Worm (Caenorhabditis elegans) whole organism, young adult: ENCODE results near the gene B0554.2.

Experiments
- atf-7 ChIP-seq: sonication (generic microtip); optimal IDR thresholded peaks from 2 replicates; lab custom pipeline; 2017; ENCODE audit warnings: mild to moderate bottlenecking, missing genetic modification characterization, missing compliant biosample characterization
- nfya-1 ChIP-seq: sonication (generic microtip); optimal IDR thresholded peaks from 2 replicates; lab custom pipeline; 2017; ENCODE audit warnings: antibody characterized with exemption, missing compliant biosample characterization, missing genetic modification characterization, borderline replicate concordance; ENCODE audit not compliant: insufficient read depth
- repo-1 ChIP-seq: sonication (generic microtip); optimal IDR thresholded peaks from 2 replicates; lab custom pipeline; 2017; ENCODE audit warnings: mild to moderate bottlenecking, missing genetic modification characterization, missing compliant biosample characterization
- snpc-1.1 ChIP-seq: sonication (generic microtip); optimal IDR thresholded peaks from 2 replicates; lab custom pipeline; 2017; ENCODE audit warnings: missing genetic modification characterization, mild to moderate bottlenecking, missing compliant biosample characterization, antibody characterized with exemption, moderate library complexity, missing genotype, missing genetic modification reagents; ENCODE audit not compliant: insufficient read depth

ce11 chrV:385488-385887, 48.5 kb upstream of the B0554.2 start, which contains the start of gene lipl-5:
- TF ChIP-seq atf-7 (no peak), repo-1 (no peak), snpc-1.1 (tag; lab: Kevin White, UChicago) (no peak), nfya-1 (no peak)
